Worm (Caenorhabditis elegans): ENCODE measurements around the gene nhr-40.

Gene nhr-40

ce11 chrX:2580524-2580981 is 13.2 kb upstream of the nhr-40 start, which contains the start of gene H01M10.1 (continued):
- peak; percentile 82 for TF ChIP-seq nhr-28 (tag; optimal IDR thresholded peaks at IDR 0.05)
- TF ChIP-seq F10B5.3 (tag; optimal IDR thresholded peaks at IDR 0.05): no peak
- TF ChIP-seq snpc-1.2 (GFP tag; IDR thresholded peaks at IDR 0.05): no peak
- no peak for TF ChIP-seq dmd-9 (GFP tag; IDR thresholded peaks at IDR 0.05)
- no peak for TF ChIP-seq ztf-7 (tag; optimal IDR thresholded peaks at IDR 0.05)
- peak; percentile 34 for TF ChIP-seq nhr-102 (tag; optimal IDR thresholded peaks at IDR 0.05)
- TF ChIP-seq mes-2 (tag; optimal IDR thresholded peaks at IDR 0.05; ENCODE audit: poor library complexity, severe bottlenecking): peak; percentile 40
- no peak for TF ChIP-seq fkh-10 (GFP tag; optimal IDR thresholded peaks at IDR 0.05)
- TF ChIP-seq cey-2 (tag; optimal IDR thresholded peaks at IDR 0.05; ENCODE audit: borderline replicate concordance, insufficient read depth): no peak
- TF ChIP-seq hlh-11 (tag; optimal IDR thresholded peaks at IDR 0.05): peak; percentile 78
- no peak for TF ChIP-seq ceh-28 (tag; optimal IDR thresholded peaks at IDR 0.05)
- TF ChIP-seq zfp-2 (tag; optimal IDR thresholded peaks at IDR 0.05): no peak
- no peak for TF ChIP-seq vab-7 (GFP tag; IDR thresholded peaks at IDR 0.05)
- no peak for TF ChIP-seq ces-1 (GFP tag; optimal IDR thresholded peaks at IDR 0.05)
- TF ChIP-seq set-16 (GFP tag; IDR thresholded peaks at IDR 0.05): no peak
- TF ChIP-seq php-3 (GFP tag; IDR thresholded peaks at IDR 0.05): peak; percentile 83
- no peak for TF ChIP-seq nhr-42 (GFP tag; IDR thresholded peaks at IDR 0.05)
- peak; percentile 75 for TF ChIP-seq pqm-1 (tag; optimal IDR thresholded peaks at IDR 0.05)
- TF ChIP-seq ZK546.5 (tag; optimal IDR thresholded peaks at IDR 0.05): no peak
- peak; percentile 29 for TF ChIP-seq mep-1 (tag; optimal IDR thresholded peaks at IDR 0.05)
- no peak for TF ChIP-seq madf-5 (GFP tag; IDR thresholded peaks at IDR 0.05)
- peak; percentile 14 for TF ChIP-seq mxl-3 (GFP tag; optimal IDR thresholded peaks at IDR 0.05)

- TF ChIP-seq aha-1 (tag): peak; percentile 90
- TF ChIP-seq fos-1 (tag; optimal IDR thresholded peaks at IDR 0.05): no peak
- peak; percentile 79 for TF ChIP-seq hlh-30 (tag; optimal IDR thresholded peaks at IDR 0.05; ENCODE audit: insufficient read depth)
- TF ChIP-seq lin-15B (tag; optimal IDR thresholded peaks at IDR 0.05): no peak
- TF ChIP-seq unc-62 (GFP tag; optimal IDR thresholded peaks at IDR 0.05 in 1 of 2): peak in 1 of 2 experiments; percentile 92
- TF ChIP-seq unc-62 (tag; optimal IDR thresholded peaks at IDR 0.05): no peak
- TF ChIP-seq hmg-1.1 (GFP tag; IDR thresholded peaks at IDR 0.05): 0 out of 2 replicates have a peak, but pooled peaks have one; percentile 29
- no peak for TF ChIP-seq tra-1 (GFP tag; IDR thresholded peaks at IDR 0.05)
- TF ChIP-seq nhr-11 (tag; optimal IDR thresholded peaks at IDR 0.05): peak; percentile 6
- TF ChIP-seq nhr-28 (tag; optimal IDR thresholded peaks at IDR 0.05): peak; percentile 9
These were observed 11.8 kb upstream of the nhr-40 start for ce11 chrX:2581828-2582589.

DNA sequence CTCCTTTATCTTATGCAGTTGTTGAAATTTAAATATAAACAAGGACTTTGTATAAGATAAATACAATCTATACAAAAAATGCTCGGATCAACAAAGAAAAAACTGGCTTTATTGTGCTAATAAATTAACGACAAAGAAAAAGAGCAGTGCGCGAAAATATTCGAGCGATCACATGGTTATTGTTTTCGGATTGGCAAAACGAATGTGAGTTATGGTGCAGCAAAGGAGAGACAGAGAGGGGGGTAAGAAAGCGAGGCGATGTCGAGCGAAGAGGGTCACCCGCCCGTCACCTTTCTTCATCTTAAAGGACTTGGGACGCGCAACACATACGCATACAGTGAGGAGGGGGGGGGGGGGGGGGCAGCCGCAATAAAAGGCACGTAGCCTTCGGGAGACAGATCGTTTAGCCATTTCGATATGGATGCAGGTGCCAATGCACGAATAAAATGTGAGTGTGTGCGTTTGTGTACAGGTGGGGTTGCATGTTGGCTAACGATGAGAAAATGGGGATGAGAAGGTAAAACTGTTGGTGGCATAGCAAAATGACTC is 10.6 kb upstream of the nhr-40 start:
- TF ChIP-seq tra-1 (GFP tag; IDR thresholded peaks at IDR 0.05) (no peak), nhr-76 (tag; optimal IDR thresholded peaks at IDR 0.05) (no peak), mxl-3 (GFP tag; optimal IDR thresholded peaks at IDR 0.05) (peak; percentile 32), F49E8.2 (tag; optimal IDR thresholded peaks at IDR 0.05; ENCODE audit: borderline replicate concordance) (no peak), aha-1 (tag) (peak; percentile 24), Y48G9A.11 (GFP tag; IDR thresholded peaks at IDR 0.05) (0 out of 2 replicates have a peak, but pooled peaks have one; percentile 12), fos-1 (tag; optimal IDR thresholded peaks at IDR 0.05) (no peak), set-16 (GFP tag; IDR thresholded peaks at IDR 0.05) (peak; percentile 60), ceh-44 (GFP tag; IDR thresholded peaks at IDR 0.05) (0 out of 2 replicates have a peak, but pooled peaks have one; percentile 6), hlh-30 (tag; optimal IDR thresholded peaks at IDR 0.05; ENCODE audit: insufficient read depth) (peak; percentile 67)
